Fruit fly (Drosophila melanogaster) whole organism, embryonic: ENCODE results near the gene Ube3a.

Source experiments
- CG11093 ChIP-seq: fragments of 200-800 bp; sonication (Bioruptor generic); IDR thresholded peaks from 3 replicates; pipeline ENCODE4 v1.3.6; 2022; ENCODE audit warnings: missing biosample characterization, missing genetic modification characterization
- CG11456 ChIP-seq: fragments of 200-800 bp; sonication (Bioruptor generic); IDR thresholded peaks from 3 replicates; pipeline ENCODE4 v1.3.6; 2022; ENCODE audit warnings: missing biosample characterization, missing genetic modification characterization
- CG13287 ChIP-seq: fragments of 200-800 bp; sonication (Bioruptor generic); IDR thresholded peaks from 2 replicates; pipeline ENCODE4 v1.3.6; 2022; ENCODE audit warnings: missing biosample characterization, missing genetic modification characterization; ENCODE audit not compliant: partially characterized antibody
- CG13894 ChIP-seq: fragments of 200-800 bp; sonication (Bioruptor generic); optimal IDR thresholded peaks from 3 replicates; lab custom pipeline; 2018; ENCODE audit warnings: missing biosample characterization, mild to moderate bottlenecking, missing genetic modification characterization, moderate library complexity
- CG14050 ChIP-seq: fragments of 200-800 bp; sonication (Bioruptor generic); IDR thresholded peaks from 3 replicates; pipeline ENCODE4 v1.3.6; 2022; ENCODE audit warnings: missing biosample characterization, missing genetic modification characterization
- CG17359 ChIP-seq: fragments of 200-800 bp; sonication (Bioruptor generic); optimal IDR thresholded peaks from 3 replicates; lab custom pipeline; 2018; ENCODE audit warnings: missing biosample characterization, mild to moderate bottlenecking, missing genetic modification characterization, moderate library complexity
- CG17802 ChIP-seq: fragments of 200-800 bp; sonication (Bioruptor generic); optimal IDR thresholded peaks from 2 replicates; lab custom pipeline; 2018; ENCODE audit warnings: missing biosample characterization, mild to moderate bottlenecking, missing genetic modification characterization, moderate library complexity
- CG30403 ChIP-seq: fragments of 200-800 bp; sonication (Bioruptor generic); optimal IDR thresholded peaks from 3 replicates; lab custom pipeline; 2016; ENCODE audit warnings: missing biosample characterization, missing genetic modification characterization
- CG30431 ChIP-seq: fragments of 200-800 bp; sonication (Bioruptor generic); optimal IDR thresholded peaks from 2 replicates; lab custom pipeline; 2017; ENCODE audit warnings: missing biosample characterization, missing genetic modification characterization
- CG32767 ChIP-seq: fragments of 200-800 bp; sonication (Bioruptor generic); IDR thresholded peaks from 2 replicates; pipeline ENCODE4 v1.3.6; 2022; ENCODE audit warnings: missing biosample characterization, missing genetic modification characterization
- CG34224 ChIP-seq: fragments of 200-800 bp; sonication (Bioruptor generic); IDR thresholded peaks from 3 replicates; pipeline ENCODE4 v1.3.6; 2022; ENCODE audit warnings: missing biosample characterization, missing genetic modification characterization; ENCODE audit not compliant: partially characterized antibody
- CG6765 ChIP-seq: fragments of 200-800 bp; sonication (Bioruptor generic); optimal IDR thresholded peaks from 3 replicates; lab custom pipeline; 2017; ENCODE audit warnings: missing biosample characterization, mild to moderate bottlenecking, missing genetic modification characterization
- CG7372 ChIP-seq: fragments of 200-800 bp; sonication (Bioruptor generic); IDR thresholded peaks from 2 replicates; pipeline ENCODE4 v1.3.6; 2022; ENCODE audit warnings: missing biosample characterization, missing genetic modification characterization
- CG8089 ChIP-seq: fragments of 200-800 bp; sonication (Bioruptor generic); optimal IDR thresholded peaks from 3 replicates; lab custom pipeline; 2016; ENCODE audit warnings: missing biosample characterization, missing genetic modification characterization
- CG9609 ChIP-seq: fragments of 200-800 bp; sonication (Bioruptor generic); optimal IDR thresholded peaks from 3 replicates; lab custom pipeline; 2016; ENCODE audit warnings: missing biosample characterization, missing genetic modification characterization
- CoRest ChIP-seq: fragments of 200-800 bp; sonication (Bioruptor generic); optimal IDR thresholded peaks from 3 replicates; lab custom pipeline; 2018; ENCODE audit warnings: missing biosample characterization, mild to moderate bottlenecking, missing genetic modification characterization, moderate library complexity
- Gsc ChIP-seq: fragments of 200-800 bp; sonication (Bioruptor generic); IDR thresholded peaks from 2 replicates; pipeline ENCODE4 v1.3.6; 2022; ENCODE audit warnings: missing biosample characterization, missing genetic modification characterization
- HLH4C ChIP-seq: fragments of 200-800 bp; sonication (Bioruptor generic); IDR thresholded peaks from 3 replicates; pipeline ENCODE4 v1.3.6; 2022; ENCODE audit warnings: missing biosample characterization, missing genetic modification characterization; ENCODE audit not compliant: partially characterized antibody
- HLHmδ ChIP-seq: fragments of 200-800 bp; sonication (Bioruptor generic); optimal IDR thresholded peaks from 2 replicates; lab custom pipeline; 2018; ENCODE audit warnings: missing biosample characterization, mild to moderate bottlenecking, missing genetic modification characterization, moderate library complexity
- MESR4 ChIP-seq: fragments of 200-800 bp; sonication (Bioruptor generic); optimal IDR thresholded peaks from 2 replicates; lab custom pipeline; 2018; ENCODE audit warnings: missing biosample characterization, mild to moderate bottlenecking, missing genetic modification characterization, moderate library complexity
- MTF-1 ChIP-seq: fragments of 200-800 bp; sonication (Bioruptor generic); optimal IDR thresholded peaks from 2 replicates; lab custom pipeline; 2018; ENCODE audit warnings: missing biosample characterization, mild to moderate bottlenecking, missing genetic modification characterization, borderline replicate concordance
- Max ChIP-seq: fragments of 200-800 bp; sonication (Bioruptor generic); optimal IDR thresholded peaks from 2 replicates; lab custom pipeline; 2016; ENCODE audit warnings: missing biosample characterization, mild to moderate bottlenecking, missing genetic modification characterization
- Nf-YB ChIP-seq: fragments of 200-800 bp; sonication (Bioruptor generic); optimal IDR thresholded peaks from 3 replicates; lab custom pipeline; 2019; ENCODE audit warnings: missing biosample characterization, mild to moderate bottlenecking, missing genetic modification characterization, moderate library complexity
- Oaz ChIP-seq: fragments of 200-800 bp; sonication (Bioruptor generic); IDR thresholded peaks from 2 replicates; pipeline ENCODE4 v1.3.6; 2022; ENCODE audit warnings: missing biosample characterization, missing genetic modification characterization
- PHDP ChIP-seq: fragments of 200-800 bp; sonication (Bioruptor generic); optimal IDR thresholded peaks from 3 replicates; lab custom pipeline; 2018; ENCODE audit warnings: missing biosample characterization, mild to moderate bottlenecking, missing genetic modification characterization, moderate library complexity
- Rfx ChIP-seq: fragments of 200-800 bp; sonication (Bioruptor generic); IDR thresholded peaks from 2 replicates; pipeline ENCODE4 v1.3.6; 2022; ENCODE audit warnings: missing biosample characterization, missing genetic modification characterization
- Taf1 ChIP-seq: fragments of 200-800 bp; sonication (Bioruptor generic); IDR thresholded peaks from 2 replicates; pipeline ENCODE4 v1.3.6; 2022; ENCODE audit warnings: missing biosample characterization, missing genetic modification characterization
- caup ChIP-seq: fragments of 200-800 bp; sonication (Bioruptor generic); optimal IDR thresholded peaks from 3 replicates; lab custom pipeline; 2017; ENCODE audit warnings: missing biosample characterization, mild to moderate bottlenecking, missing genetic modification characterization, moderate library complexity; ENCODE audit not compliant: severe bottlenecking
- corto ChIP-seq: fragments of 200-800 bp; sonication (Bioruptor generic); optimal IDR thresholded peaks from 2 replicates; lab custom pipeline; 2016; ENCODE audit warnings: missing biosample characterization, mild to moderate bottlenecking, missing genetic modification characterization, moderate library complexity
- crol ChIP-seq: fragments of 200-800 bp; sonication (Bioruptor generic); IDR thresholded peaks from 2 replicates; pipeline ENCODE4 v1.3.6; 2022; ENCODE audit warnings: missing biosample characterization, missing genetic modification characterization
- da ChIP-seq: fragments of 200-800 bp; sonication (Bioruptor generic); optimal IDR thresholded peaks from 2 replicates; lab custom pipeline; 2016; ENCODE audit warnings: missing biosample characterization, missing genetic modification characterization
- dmrt99B ChIP-seq: fragments of 200-800 bp; sonication (Bioruptor generic); optimal IDR thresholded peaks from 2 replicates; lab custom pipeline; 2018; ENCODE audit warnings: missing biosample characterization, mild to moderate bottlenecking, missing genetic modification characterization, moderate library complexity
- eyg ChIP-seq: fragments of 200-800 bp; sonication (Bioruptor generic); optimal IDR thresholded peaks from 3 replicates; lab custom pipeline; 2016; ENCODE audit warnings: missing biosample characterization, missing genetic modification characterization
- gsb-n ChIP-seq: fragments of 200-800 bp; sonication (Bioruptor generic); optimal IDR thresholded peaks from 3 replicates; lab custom pipeline; 2018; ENCODE audit warnings: missing biosample characterization, mild to moderate bottlenecking, missing genetic modification characterization
- ham ChIP-seq: fragments of 200-800 bp; sonication (Bioruptor generic); IDR thresholded peaks from 2 replicates; pipeline ENCODE4 v1.3.6; 2022; ENCODE audit warnings: missing biosample characterization, missing genetic modification characterization
- knrl ChIP-seq: fragments of 200-800 bp; sonication (Bioruptor generic); IDR thresholded peaks from 3 replicates; pipeline ENCODE4 v1.3.6; 2022; ENCODE audit warnings: missing biosample characterization, missing genetic modification characterization; ENCODE audit not compliant: partially characterized antibody
- lilli ChIP-seq: fragments of 200-800 bp; sonication (Bioruptor generic); optimal IDR thresholded peaks from 3 replicates; lab custom pipeline; 2016; ENCODE audit warnings: missing biosample characterization, missing genetic modification characterization
- lola ChIP-seq, 3 experiments: fragments of >200 bp in 2 of 3; fragments of 200-800 bp in 1 of 3; sonication (Bioruptor generic) in 1 of 3; optimal IDR thresholded peaks; 2 replicates each; lab custom pipeline; 2017 to 2019; ENCODE audit warnings: missing biosample characterization in 3 of 3, missing genetic modification characterization in 3 of 3, mild to moderate bottlenecking in 1 of 3, moderate library complexity in 1 of 3
- nerfin-2 ChIP-seq: fragments of 200-800 bp; sonication (Bioruptor generic); IDR thresholded peaks from 2 replicates; pipeline ENCODE4 v1.3.6; 2022; ENCODE audit warnings: missing biosample characterization, missing genetic modification characterization; ENCODE audit not compliant: partially characterized antibody
- onecut ChIP-seq: fragments of 200-800 bp; sonication (Bioruptor generic); IDR thresholded peaks from 2 replicates; pipeline ENCODE4 v1.3.6; 2022; ENCODE audit warnings: missing biosample characterization, missing genetic modification characterization
- peb ChIP-seq: fragments of 200-800 bp; sonication (Bioruptor generic); IDR thresholded peaks from 2 replicates; pipeline ENCODE4 v1.3.6; 2022; ENCODE audit warnings: missing biosample characterization, missing genetic modification characterization
- tna ChIP-seq: fragments of 200-800 bp; sonication (Bioruptor generic); IDR thresholded peaks from 2 replicates; pipeline ENCODE4 v1.3.6; 2022; ENCODE audit warnings: missing biosample characterization, missing genetic modification characterization; ENCODE audit not compliant: partially characterized antibody
- toy ChIP-seq: fragments of 200-800 bp; sonication (Bioruptor generic); IDR thresholded peaks from 2 replicates; pipeline ENCODE4 v1.3.6; 2022; ENCODE audit warnings: missing biosample characterization, missing genetic modification characterization
- trh ChIP-seq: fragments of 200-800 bp; sonication (Bioruptor generic); optimal IDR thresholded peaks from 2 replicates; lab custom pipeline; 2016; ENCODE audit warnings: missing biosample characterization, missing genetic modification characterization
- unc-4 ChIP-seq: fragments of 200-800 bp; sonication (Bioruptor generic); IDR thresholded peaks from 2 replicates; pipeline ENCODE4 v1.3.6; 2022; ENCODE audit warnings: missing biosample characterization, missing genetic modification characterization; ENCODE audit not compliant: partially characterized antibody
- unpg ChIP-seq: fragments of 200-800 bp; sonication (Bioruptor generic); optimal IDR thresholded peaks from 3 replicates; lab custom pipeline; 2018; ENCODE audit warnings: missing biosample characterization, mild to moderate bottlenecking, missing genetic modification characterization, moderate library complexity
- wek ChIP-seq: fragments of 200-800 bp; sonication (Bioruptor generic); optimal IDR thresholded peaks from 3 replicates; lab custom pipeline; 2018; ENCODE audit warnings: missing biosample characterization, mild to moderate bottlenecking, missing genetic modification characterization, moderate library complexity

The Ube3a gene

dm6 chr3L:11256147-11256971 lies 46.0 kb upstream of the Ube3a start (continued):
- TF ChIP-seq Oaz (GFP tag; lab: Robert Waterston, UW): peak; percentile 48
- TF ChIP-seq CG30403 (GFP tag; lab: Kevin White, UChicago): peak; percentile 89
- TF ChIP-seq unc-4 (GFP tag; lab: Robert Waterston, UW): no peak
- TF ChIP-seq Nf-YB: peak; percentile 70
- TF ChIP-seq onecut (GFP tag; lab: Robert Waterston, UW): peak; percentile 55
- peak; percentile 72 for TF ChIP-seq unpg (GFP tag; lab: Kevin White, UChicago)
- TF ChIP-seq CG8089 (GFP tag; lab: Kevin White, UChicago): peak; percentile 20
- TF ChIP-seq dmrt99B: peak; percentile 88
- TF ChIP-seq peb (GFP tag; lab: Robert Waterston, UW): peak; percentile 47; the same call in 1 of the 2 replicates
- TF ChIP-seq PHDP: peak; percentile 79
- no peak for TF ChIP-seq CG34224 (GFP tag; lab: Robert Waterston, UW)
- TF ChIP-seq trh: peak; percentile 42
- TF ChIP-seq eyg: peak; percentile 17
- TF ChIP-seq Max (GFP tag; lab: Kevin White, UChicago): peak; percentile 78
- peak; percentile 97 for TF ChIP-seq crol
- no peak for TF ChIP-seq CG13894 (tag; lab: Kevin White, UChicago)
- TF ChIP-seq CG14050 (GFP tag; lab: Robert Waterston, UW): peak; percentile 36; the same call in 1 of the 3 replicates
- TF ChIP-seq MESR4 (GFP tag; lab: Kevin White, UChicago): no peak
- TF ChIP-seq toy: 0 out of 2 replicates have a peak, but pooled peaks have one; percentile 35
- TF ChIP-seq CG17359: peak; percentile 62
- no peak for TF ChIP-seq tna (GFP tag; lab: Robert Waterston, UW)
- TF ChIP-seq corto (GFP tag; lab: Kevin White, UChicago): no peak
- TF ChIP-seq ham (GFP tag; lab: Robert Waterston, UW): peak; percentile 59; the same call in 1 of the 2 replicates
- TF ChIP-seq CG30431 (GFP tag; lab: Kevin White, UChicago): peak; percentile 74
- peak; percentile 33 for TF ChIP-seq CG9609 (GFP tag; lab: Kevin White, UChicago)
- peak; percentile 63; the same call in 1 of the 2 replicates for TF ChIP-seq Taf1 (GFP tag; lab: Robert Waterston, UW)
- peak; percentile 74 for TF ChIP-seq CG7372
- TF ChIP-seq HLH4C (GFP tag; lab: Robert Waterston, UW): no peak
- no peak for TF ChIP-seq CG13287 (GFP tag; lab: Robert Waterston, UW)
- peak; percentile 62; the same call in 1 of the 3 replicates for TF ChIP-seq knrl (GFP tag; lab: Robert Waterston, UW)
- peak in 1 of 3 experiments; percentile 90 for TF ChIP-seq lola (GFP tag; optimal IDR thresholded peaks at IDR 0.05; lab: Kevin White, UChicago)
- TF ChIP-seq CoRest (tag; lab: Kevin White, UChicago): peak; percentile 91
- TF ChIP-seq gsb-n (tag; lab: Kevin White, UChicago): peak; percentile 71
- peak; percentile 73 for TF ChIP-seq Rfx
- peak; percentile 6 for TF ChIP-seq CG17802 (tag; lab: Kevin White, UChicago)
- TF ChIP-seq CG11456 (GFP tag; lab: Robert Waterston, UW): peak; percentile 84
- TF ChIP-seq wek (GFP tag; lab: Kevin White, UChicago): no peak
- TF ChIP-seq MTF-1 (GFP tag; lab: Kevin White, UChicago): peak; percentile 30
- peak; percentile 34 for TF ChIP-seq HLHmδ (GFP tag; lab: Kevin White, UChicago)
- peak; percentile 60 for TF ChIP-seq CG6765 (GFP tag; lab: Kevin White, UChicago)
- TF ChIP-seq Gsc: no peak
- TF ChIP-seq CG32767 (GFP tag; lab: Robert Waterston, UW): peak; percentile 51; the same call in 1 of the 2 replicates
- 0 out of 3 replicates have a peak, but pooled peaks have one; percentile 56 for TF ChIP-seq CG11093
- TF ChIP-seq nerfin-2: peak; percentile 29; the same call in 1 of the 2 replicates
- peak; percentile 62 for TF ChIP-seq lilli
- peak; percentile 72 for TF ChIP-seq caup (GFP tag; lab: Kevin White, UChicago)
- TF ChIP-seq da (GFP tag; lab: Kevin White, UChicago): peak; percentile 7
